Fruit fly (Drosophila melanogaster) whole organism, embryonic: ENCODE results near the gene Sur-8.

Experiments used
- CG11456 ChIP-seq: fragments of 200-800 bp; sonication (Bioruptor generic); IDR thresholded peaks from 3 replicates; pipeline ENCODE4 v1.3.6; 2022; ENCODE audit warnings: missing biosample characterization, missing genetic modification characterization
- CG12071 ChIP-seq: fragments of 200-800 bp; sonication (Bioruptor generic); optimal IDR thresholded peaks from 3 replicates; lab custom pipeline; 2018; ENCODE audit warnings: missing biosample characterization, mild to moderate bottlenecking, missing genetic modification characterization
- CG12659 ChIP-seq: fragments of 200-800 bp; sonication (Bioruptor generic); optimal IDR thresholded peaks from 3 replicates; lab custom pipeline; 2017; ENCODE audit warnings: mild to moderate bottlenecking, missing biosample characterization, missing genetic modification reagents, missing genetic modification characterization
- CG15073 ChIP-seq: fragments of 200-800 bp; sonication (Bioruptor generic); optimal IDR thresholded peaks from 2 replicates; lab custom pipeline; 2016; ENCODE audit warnings: missing biosample characterization, missing genetic modification characterization
- CG16863 ChIP-seq: fragments of 200-800 bp; sonication (Bioruptor generic); optimal IDR thresholded peaks from 3 replicates; lab custom pipeline; 2016; ENCODE audit warnings: missing biosample characterization, missing genetic modification characterization
- CG17328 ChIP-seq: fragments of 200-800 bp; sonication (Bioruptor generic); IDR thresholded peaks from 2 replicates; pipeline ENCODE4 v1.3.6; 2022; ENCODE audit warnings: missing biosample characterization, missing genetic modification characterization
- CG18011 ChIP-seq: fragments of 200-800 bp; sonication (Bioruptor generic); optimal IDR thresholded peaks from 2 replicates; lab custom pipeline; 2017; ENCODE audit warnings: missing biosample characterization, missing genetic modification characterization, mild to moderate bottlenecking, moderate library complexity, missing genotype
- CG1832 ChIP-seq: fragments of 200-800 bp; sonication (Bioruptor generic); optimal IDR thresholded peaks from 2 replicates; lab custom pipeline; 2017; ENCODE audit warnings: missing biosample characterization, mild to moderate bottlenecking, missing genetic modification characterization, inconsistent platforms
- CG18476 ChIP-seq: fragments of 200-800 bp; sonication (Bioruptor generic); optimal IDR thresholded peaks from 2 replicates; lab custom pipeline; 2016; ENCODE audit warnings: missing biosample characterization, mild to moderate bottlenecking, missing genetic modification characterization
- CG2889 ChIP-seq: fragments of 200-800 bp; sonication (Bioruptor generic); IDR thresholded peaks from 3 replicates; pipeline ENCODE4 v1.3.6; 2022; ENCODE audit warnings: missing biosample characterization, missing genetic modification characterization
- CG42726 ChIP-seq: fragments of 200-800 bp; sonication (Bioruptor generic); IDR thresholded peaks from 2 replicates; pipeline ENCODE4 v1.3.6; 2022; ENCODE audit warnings: missing biosample characterization, missing genetic modification characterization; ENCODE audit not compliant: partially characterized antibody
- CG5953 ChIP-seq: fragments of 200-800 bp; sonication (Bioruptor generic); IDR thresholded peaks from 2 replicates; pipeline ENCODE4 v1.3.6; 2022; ENCODE audit warnings: missing biosample characterization, missing genetic modification characterization
- CG7987 ChIP-seq: fragments of 200-800 bp; sonication (Bioruptor generic); optimal IDR thresholded peaks from 2 replicates; lab custom pipeline; 2018; ENCODE audit warnings: missing biosample characterization, mild to moderate bottlenecking, missing genetic modification characterization, moderate library complexity
- CG8359 ChIP-seq: fragments of 200-800 bp; sonication (Bioruptor generic); optimal IDR thresholded peaks from 2 replicates; lab custom pipeline; 2017; ENCODE audit warnings: missing biosample characterization, mild to moderate bottlenecking, missing genetic modification characterization, borderline replicate concordance
- CG8478 ChIP-seq: fragments of >200 bp; optimal IDR thresholded peaks from 2 replicates; lab custom pipeline; 2018
- CG9215 ChIP-seq: fragments of 200-800 bp; sonication (Bioruptor generic); IDR thresholded peaks from 2 replicates; pipeline ENCODE4 v1.3.6; 2022; ENCODE audit warnings: missing biosample characterization, missing genetic modification characterization
- CG9609 ChIP-seq: fragments of 200-800 bp; sonication (Bioruptor generic); optimal IDR thresholded peaks from 3 replicates; lab custom pipeline; 2016; ENCODE audit warnings: missing biosample characterization, missing genetic modification characterization
- CG9797 ChIP-seq: fragments of 200-800 bp; sonication (Bioruptor generic); optimal IDR thresholded peaks from 3 replicates; lab custom pipeline; 2018; ENCODE audit warnings: missing biosample characterization, mild to moderate bottlenecking, missing genetic modification characterization
- CG9876 ChIP-seq: fragments of 200-800 bp; sonication (Bioruptor generic); optimal IDR thresholded peaks from 2 replicates; lab custom pipeline; 2016; ENCODE audit warnings: missing biosample characterization, missing genetic modification characterization
- Dll ChIP-seq: fragments of 200-800 bp; sonication (Bioruptor generic); IDR thresholded peaks from 4 replicates; pipeline ENCODE4 v1.3.6; 2022; ENCODE audit warnings: missing biosample characterization, missing genetic modification characterization; ENCODE audit not compliant: partially characterized antibody
- E2f1 ChIP-seq: fragments of 200-800 bp; sonication (Bioruptor generic); IDR thresholded peaks from 2 replicates; pipeline ENCODE4 v1.3.6; 2022; ENCODE audit warnings: missing biosample characterization, missing genetic modification characterization
- Mad ChIP-seq: fragments of 200-800 bp; sonication (Bioruptor generic); optimal IDR thresholded peaks from 2 replicates; lab custom pipeline; 2016; ENCODE audit warnings: missing biosample characterization, missing genetic modification characterization
- Nf-YB ChIP-seq: fragments of 200-800 bp; sonication (Bioruptor generic); optimal IDR thresholded peaks from 3 replicates; lab custom pipeline; 2019; ENCODE audit warnings: missing biosample characterization, mild to moderate bottlenecking, missing genetic modification characterization, moderate library complexity
- Nf-YC ChIP-seq: fragments of 200-800 bp; optimal IDR thresholded peaks from 3 replicates; lab custom pipeline; 2019; ENCODE audit warnings: missing biosample characterization, mild to moderate bottlenecking, missing genetic modification characterization, moderate library complexity
- NfI ChIP-seq: fragments of 200-800 bp; sonication (Bioruptor generic); optimal IDR thresholded peaks from 3 replicates; lab custom pipeline; 2018; ENCODE audit warnings: missing biosample characterization, mild to moderate bottlenecking, missing genetic modification characterization, moderate library complexity
- Oaz ChIP-seq: fragments of 200-800 bp; sonication (Bioruptor generic); IDR thresholded peaks from 2 replicates; pipeline ENCODE4 v1.3.6; 2022; ENCODE audit warnings: missing biosample characterization, missing genetic modification characterization
- Oli ChIP-seq: fragments of 200-800 bp; sonication (Bioruptor generic); optimal IDR thresholded peaks from 2 replicates; lab custom pipeline; 2018; ENCODE audit warnings: missing biosample characterization, mild to moderate bottlenecking, missing genetic modification characterization, moderate library complexity
- Spps ChIP-seq: fragments of 200-800 bp; sonication (Bioruptor generic); optimal IDR thresholded peaks from 2 replicates; lab custom pipeline; 2018; ENCODE audit warnings: missing biosample characterization, mild to moderate bottlenecking, missing genetic modification characterization
- YL-1 ChIP-seq: fragments of 200-800 bp; sonication (Bioruptor generic); optimal IDR thresholded peaks from 3 replicates; lab custom pipeline; 2017; ENCODE audit warnings: missing biosample characterization, mild to moderate bottlenecking, missing genetic modification characterization
- ab ChIP-seq: fragments of 200-800 bp; sonication (Bioruptor generic); optimal IDR thresholded peaks from 2 replicates; lab custom pipeline; 2016; ENCODE audit warnings: missing biosample characterization, missing genetic modification characterization
- aop ChIP-seq: fragments of 200-800 bp; sonication (Bioruptor generic); IDR thresholded peaks from 2 replicates; pipeline ENCODE4 v1.3.6; 2022; ENCODE audit warnings: missing biosample characterization, missing genetic modification characterization
- ase ChIP-seq: fragments of 200-800 bp; sonication (Bioruptor generic); IDR thresholded peaks from 3 replicates; pipeline ENCODE4 v1.3.6; 2022; ENCODE audit warnings: missing biosample characterization, missing genetic modification characterization
- bowl ChIP-seq: fragments of 200-800 bp; sonication (Bioruptor generic); IDR thresholded peaks from 2 replicates; pipeline ENCODE4 v1.3.6; 2022; ENCODE audit warnings: missing biosample characterization, missing genetic modification characterization
- bsh ChIP-seq, 2 experiments: fragments of 200-800 bp; sonication (Bioruptor generic); optimal IDR thresholded peaks; 2 replicates each; lab custom pipeline; 2017 to 2018; ENCODE audit warnings: mild to moderate bottlenecking in 2 of 2, missing biosample characterization in 2 of 2, missing genetic modification characterization in 2 of 2, moderate library complexity in 1 of 2
- chn ChIP-seq: fragments of 200-800 bp; sonication (Bioruptor generic); optimal IDR thresholded peaks from 2 replicates; lab custom pipeline; 2016; ENCODE audit warnings: missing biosample characterization, missing genetic modification characterization
- gfzf ChIP-seq: fragments of 200-800 bp; sonication (Bioruptor generic); optimal IDR thresholded peaks from 2 replicates; lab custom pipeline; 2016; ENCODE audit warnings: missing biosample characterization, mild to moderate bottlenecking, missing genetic modification characterization, moderate library complexity
- gt ChIP-seq: fragments of 200-800 bp; sonication (Bioruptor generic); IDR thresholded peaks from 2 replicates; pipeline ENCODE4 v1.3.6; 2022; ENCODE audit warnings: missing biosample characterization, missing genetic modification characterization
- ham ChIP-seq: fragments of 200-800 bp; sonication (Bioruptor generic); IDR thresholded peaks from 2 replicates; pipeline ENCODE4 v1.3.6; 2022; ENCODE audit warnings: missing biosample characterization, missing genetic modification characterization
- inv ChIP-seq: fragments of 200-800 bp; sonication (Bioruptor generic); IDR thresholded peaks from 2 replicates; pipeline ENCODE4 v1.3.6; 2022; ENCODE audit warnings: missing biosample characterization, missing genetic modification characterization; ENCODE audit not compliant: partially characterized antibody
- jing ChIP-seq: fragments of 200-800 bp; sonication (Bioruptor generic); optimal IDR thresholded peaks from 2 replicates; lab custom pipeline; 2018; ENCODE audit warnings: missing biosample characterization, mild to moderate bottlenecking, missing genetic modification characterization
- luna ChIP-seq: fragments of 200-800 bp; sonication (Bioruptor generic); optimal IDR thresholded peaks from 2 replicates; lab custom pipeline; 2016; ENCODE audit warnings: missing biosample characterization, missing genetic modification characterization
- mld ChIP-seq: fragments of 200-800 bp; sonication (Bioruptor generic); IDR thresholded peaks from 3 replicates; pipeline ENCODE4 v1.3.6; 2022; ENCODE audit warnings: missing biosample characterization, missing genetic modification characterization; ENCODE audit not compliant: partially characterized antibody
- phol ChIP-seq: fragments of 200-800 bp; sonication (Bioruptor generic); optimal IDR thresholded peaks from 3 replicates; lab custom pipeline; 2018; ENCODE audit warnings: missing biosample characterization, mild to moderate bottlenecking, missing genetic modification characterization, moderate library complexity
- pnt ChIP-seq: fragments of 200-800 bp; sonication (Bioruptor generic); optimal IDR thresholded peaks from 3 replicates; lab custom pipeline; 2016; ENCODE audit warnings: missing biosample characterization, missing genetic modification characterization
- shn ChIP-seq: fragments of 200-800 bp; sonication (Bioruptor generic); optimal IDR thresholded peaks from 3 replicates; lab custom pipeline; 2016; ENCODE audit warnings: missing biosample characterization, missing genetic modification characterization
- slbo ChIP-seq: fragments of 200-800 bp; sonication (Bioruptor generic); IDR thresholded peaks from 2 replicates; pipeline ENCODE4 v1.3.6; 2022; ENCODE audit warnings: missing biosample characterization, missing genetic modification characterization
- sqz ChIP-seq: fragments of 200-800 bp; sonication (Bioruptor generic); optimal IDR thresholded peaks from 3 replicates; lab custom pipeline; 2018; ENCODE audit warnings: missing biosample characterization, mild to moderate bottlenecking, missing genetic modification characterization
- tap ChIP-seq: fragments of 200-800 bp; optimal IDR thresholded peaks from 3 replicates; lab custom pipeline; 2019; ENCODE audit warnings: missing biosample characterization, mild to moderate bottlenecking, missing genetic modification characterization, moderate library complexity
- tup ChIP-seq: fragments of 200-800 bp; sonication (Bioruptor generic); optimal IDR thresholded peaks from 2 replicates; lab custom pipeline; 2016; ENCODE audit warnings: missing biosample characterization, mild to moderate bottlenecking, missing genetic modification characterization, moderate library complexity
- vnd ChIP-seq: fragments of 200-800 bp; sonication (Bioruptor generic); IDR thresholded peaks from 3 replicates; pipeline ENCODE4 v1.3.6; 2022; ENCODE audit warnings: missing biosample characterization, missing genetic modification characterization; ENCODE audit not compliant: partially characterized antibody

Sur-8 gene

dm6 chr3R:17402434-17402833 is at the start of gene Sur-8:
Sur-8 (minus strand) TSS chr3R:17402515.
- peak; percentile 87 for TF ChIP-seq slbo (GFP tag; lab: Robert Waterston, UW)
- TF ChIP-seq sqz (GFP tag; lab: Kevin White, UChicago), result no peak
- no peak for TF ChIP-seq Spps (tag; lab: Kevin White, UChicago)
- no peak for TF ChIP-seq gt
- no peak; the same call in 1 of the 2 replicates for TF ChIP-seq ham
- peak; percentile 47 for TF ChIP-seq CG8359 (GFP tag; lab: Kevin White, UChicago)
- peak; percentile 28 for TF ChIP-seq Oli
- TF ChIP-seq CG5953 (GFP tag; lab: Robert Waterston, UW), result peak; percentile 81
- TF ChIP-seq CG18476 (GFP tag; lab: Kevin White, UChicago), result no peak
- TF ChIP-seq E2f1 (GFP tag; lab: Robert Waterston, UW), result peak; percentile 68
- peak; percentile 65 for TF ChIP-seq CG12659 (GFP tag; lab: Kevin White, UChicago)
- TF ChIP-seq bowl (GFP tag; lab: Robert Waterston, UW), result 0 out of 2 replicates have a peak, but pooled peaks have one; percentile 5
- TF ChIP-seq pnt (GFP tag; lab: Kevin White, UChicago), result peak; percentile 65
- TF ChIP-seq tap (tag; lab: Kevin White, UChicago), result peak; percentile 23
- peak; percentile 64 for TF ChIP-seq CG7987 (GFP tag; lab: Kevin White, UChicago)
- no peak for TF ChIP-seq tup (GFP tag; lab: Kevin White, UChicago)
- peak; percentile 96 for TF ChIP-seq CG11456 (GFP tag; lab: Robert Waterston, UW)
- no peak for TF ChIP-seq CG15073 (GFP tag; lab: Kevin White, UChicago)
- peak; percentile 2 for TF ChIP-seq YL-1 (GFP tag; lab: Kevin White, UChicago)
- peak; percentile 48 for TF ChIP-seq CG12071 (GFP tag; lab: Kevin White, UChicago)
- 0 out of 2 replicates have a peak, but pooled peaks have one; percentile 21 for TF ChIP-seq CG9215 (GFP tag; lab: Robert Waterston, UW)
- TF ChIP-seq Oaz (GFP tag; lab: Robert Waterston, UW), result 0 out of 2 replicates have a peak, but pooled peaks have one; percentile 45
- peak; percentile 48 for TF ChIP-seq luna (GFP tag; lab: Kevin White, UChicago)
- TF ChIP-seq vnd (GFP tag; lab: Robert Waterston, UW), result no peak
- peak; percentile 40 for TF ChIP-seq Mad (GFP tag; lab: Kevin White, UChicago)
- TF ChIP-seq chn (GFP tag; lab: Kevin White, UChicago), result no peak
- peak; percentile 25 for TF ChIP-seq CG18011 (GFP tag; lab: Kevin White, UChicago)
- TF ChIP-seq NfI (GFP tag; lab: Kevin White, UChicago), result peak; percentile 67
- TF ChIP-seq CG8478 (lab: Kevin White, UChicago), result no peak
- no peak for TF ChIP-seq Dll (GFP tag; lab: Robert Waterston, UW)
- no peak for TF ChIP-seq gfzf
- TF ChIP-seq ase (GFP tag; lab: Robert Waterston, UW), result peak; percentile 61; the same call in 2 of the 3 replicates
- TF ChIP-seq CG16863, result peak; percentile 65
- peak in 1 of 2 experiments; percentile 45 for TF ChIP-seq bsh (GFP tag; optimal IDR thresholded peaks at IDR 0.05; lab: Kevin White, UChicago)
- 0 out of 2 replicates have a peak, but pooled peaks have one; percentile 14 for TF ChIP-seq aop (GFP tag; lab: Robert Waterston, UW)
- peak; percentile 63 for TF ChIP-seq shn (GFP tag; lab: Kevin White, UChicago)
- no peak for TF ChIP-seq CG2889 (GFP tag; lab: Robert Waterston, UW)
- peak; percentile 11; the same call in 1 of the 3 replicates for TF ChIP-seq mld
- TF ChIP-seq Nf-YC (tag; lab: Kevin White, UChicago), result peak; percentile 50
- no peak for TF ChIP-seq CG9797 (GFP tag; lab: Kevin White, UChicago)
- peak; percentile 70 for TF ChIP-seq CG17328
- TF ChIP-seq CG42726 (GFP tag; lab: Robert Waterston, UW), result peak; percentile 53; the same call in 1 of the 2 replicates
- no peak for TF ChIP-seq ab (GFP tag; lab: Kevin White, UChicago)
- no peak for TF ChIP-seq jing (GFP tag; lab: Kevin White, UChicago)
- TF ChIP-seq phol (tag; lab: Kevin White, UChicago), result no peak
- peak; percentile 51 for TF ChIP-seq CG9609 (GFP tag; lab: Kevin White, UChicago)
- TF ChIP-seq inv (GFP tag; lab: Robert Waterston, UW), result no peak
- no peak for TF ChIP-seq Nf-YB (GFP tag; lab: Kevin White, UChicago)
- no peak for TF ChIP-seq CG1832 (GFP tag; lab: Kevin White, UChicago)
- peak; percentile 60 for TF ChIP-seq CG9876 (GFP tag; lab: Kevin White, UChicago)
